Worm (Caenorhabditis elegans): ENCODE data around the gene Y25C1A.14.

The Y25C1A.14 gene

ce11 chrII:3109533-3109932, 12.8 kb upstream of the Y25C1A.14 start:
- TF ChIP-seq unc-62 (GFP tag; optimal IDR thresholded peaks at IDR 0.05): no peak

- TF ChIP-seq unc-62 (GFP tag; optimal IDR thresholded peaks at IDR 0.05): no peak
Measured at ce11 chrII:3108101-3108500, 11.3 kb upstream of the Y25C1A.14 start.

- TF ChIP-seq unc-62 (GFP tag; optimal IDR thresholded peaks at IDR 0.05): no peak
Measured at ce11 chrII:3105765-3106164, 9.0 kb upstream of the Y25C1A.14 start, which contains the start of gene clec-122. Gene clec-122 (plus strand): TSS chrII:3106065.

- TF ChIP-seq unc-62 (GFP tag; optimal IDR thresholded peaks at IDR 0.05): no peak
Measured at ce11 chrII:3102018-3102417, 5.3 kb upstream of the Y25C1A.14 start, which contains the start of gene clec-121. Gene clec-121 (plus strand): TSS chrII:3102318.

- TF ChIP-seq unc-62 (GFP tag; optimal IDR thresholded peaks at IDR 0.05): no peak
Measured at ce11 chrII:3100546-3100945, 3.8 kb upstream of the Y25C1A.14 start, which contains the start of gene srg-24. Gene srg-24 (minus strand): TSS chrII:3100646.

ce11 chrII:3096060-3096459, 697 bp downstream of the Y25C1A.14 start, which contains the start of gene srg-23:
Gene srg-23 (minus strand): TSS chrII:3096160.
- TF ChIP-seq unc-62 (GFP tag; optimal IDR thresholded peaks at IDR 0.05): no peak

- no peak for TF ChIP-seq unc-62 (GFP tag; optimal IDR thresholded peaks at IDR 0.05)
Measured at ce11 chrII:3093352-3093751, 3.4 kb downstream of the Y25C1A.14 start, which contains the start of gene srg-22. Gene srg-22 (minus strand): TSS chrII:3093452.

ce11 chrII:3091268-3091667, 5.5 kb downstream of the Y25C1A.14 start, which contains the start of gene srg-21:
Gene srg-21 (minus strand): TSS chrII:3091368.
- no peak for TF ChIP-seq unc-62 (GFP tag; optimal IDR thresholded peaks at IDR 0.05)

- no peak for TF ChIP-seq unc-62 (GFP tag; optimal IDR thresholded peaks at IDR 0.05)
Measured at ce11 chrII:3087134-3087533, 9.6 kb downstream of the Y25C1A.14 start.

ce11 chrII:3078496-3078895, 18.3 kb downstream of the Y25C1A.14 start, which contains the start of gene copb-1:
Gene copb-1 (plus strand): TSS chrII:3078796.
- no peak for TF ChIP-seq unc-62 (GFP tag; optimal IDR thresholded peaks at IDR 0.05)

- no peak for TF ChIP-seq unc-62 (GFP tag; optimal IDR thresholded peaks at IDR 0.05)
Measured at ce11 chrII:3076915-3077314, 19.8 kb downstream of the Y25C1A.14 start, which contains the start of gene Y25C1A.8. Gene Y25C1A.8 (minus strand): TSS chrII:3076959.

ce11 chrII:3071012-3071749, 25.6 kb downstream of the Y25C1A.14 start, which contains the start of gene Y25C1A.7:
Gene Y25C1A.7 (minus strand): TSS chrII:3071062.
- TF ChIP-seq unc-62 (GFP tag; optimal IDR thresholded peaks at IDR 0.05): no peak

- TF ChIP-seq unc-62 (GFP tag; optimal IDR thresholded peaks at IDR 0.05): no peak
Measured at ce11 chrII:3070182-3070581, 26.6 kb downstream of the Y25C1A.14 start.

ce11 chrII:3068646-3069045, 28.1 kb downstream of the Y25C1A.14 start:
- no peak for TF ChIP-seq unc-62 (GFP tag; optimal IDR thresholded peaks at IDR 0.05)

- no peak for TF ChIP-seq unc-62 (GFP tag; optimal IDR thresholded peaks at IDR 0.05)
Measured at ce11 chrII:3067896-3068295, 28.9 kb downstream of the Y25C1A.14 start.

ce11 chrII:3067447-3067846, 29.3 kb downstream of the Y25C1A.14 start:
- no peak for TF ChIP-seq unc-62 (GFP tag; optimal IDR thresholded peaks at IDR 0.05)

ce11 chrII:3066401-3066800, 30.4 kb downstream of the Y25C1A.14 start:
- no peak for TF ChIP-seq unc-62 (GFP tag; optimal IDR thresholded peaks at IDR 0.05)
